Worm (Caenorhabditis elegans) whole organism, L4 larva: Measurements from ENCODE around the gene T04A6.2.

Experiments used
- D1046.2 ChIP-seq: fragments of 200-800 bp; sonication (Bioruptor generic); IDR thresholded peaks from 2 replicates; pipeline ENCODE4 v1.3.6; 2022; ENCODE audit warnings: missing genetic modification characterization, missing compliant biosample characterization
- F10B5.3 ChIP-seq: sonication (generic microtip); optimal IDR thresholded peaks from 2 replicates; lab custom pipeline; 2016; ENCODE audit warnings: mild to moderate bottlenecking, missing genetic modification characterization, missing compliant biosample characterization
- F49E8.2 ChIP-seq: sonication (generic microtip); optimal IDR thresholded peaks from 2 replicates; lab custom pipeline; 2016; ENCODE audit warnings: missing compliant biosample characterization, mild to moderate bottlenecking, missing genetic modification characterization, borderline replicate concordance
- T20F7.1 ChIP-seq: fragments of 200-800 bp; sonication (Bioruptor generic); optimal IDR thresholded peaks from 2 replicates; lab custom pipeline; 2018; ENCODE audit warnings: mild to moderate bottlenecking, missing genetic modification characterization, missing compliant biosample characterization
- T26A8.4 ChIP-seq: fragments of 200-800 bp; sonication (Bioruptor generic); IDR thresholded peaks from 2 replicates; pipeline ENCODE4 v1.3.6; 2022; ENCODE audit warnings: missing genetic modification characterization, missing compliant biosample characterization
- Y48G9A.11 ChIP-seq: fragments of 200-800 bp; sonication (Bioruptor generic); IDR thresholded peaks from 2 replicates; pipeline ENCODE4 v1.3.6; 2022; ENCODE audit warnings: missing genetic modification reagents, missing genetic modification characterization, missing compliant biosample characterization
- Y75B8A.6 ChIP-seq: fragments of 200-800 bp; sonication (Bioruptor generic); IDR thresholded peaks from 2 replicates; pipeline ENCODE4 v1.3.6; 2022; ENCODE audit warnings: missing genetic modification reagents, missing genetic modification characterization, missing compliant biosample characterization
- ZK337.2 ChIP-seq: fragments of 200-800 bp; sonication (Bioruptor generic); IDR thresholded peaks from 2 replicates; pipeline ENCODE4 v1.3.6; 2022; ENCODE audit warnings: missing genetic modification reagents, missing genetic modification characterization, missing compliant biosample characterization
- ceh-20 ChIP-seq: fragments of 200-800 bp; sonication (Bioruptor generic); IDR thresholded peaks from 2 replicates; pipeline ENCODE4 v1.3.6; 2022; ENCODE audit warnings: missing genetic modification reagents, missing genetic modification characterization, missing compliant biosample characterization
- ceh-44 ChIP-seq: fragments of 200-800 bp; sonication (Bioruptor generic); IDR thresholded peaks from 2 replicates; pipeline ENCODE4 v1.3.6; 2022; ENCODE audit warnings: missing genetic modification reagents, missing genetic modification characterization, missing compliant biosample characterization
- ceh-62 ChIP-seq: sonication (generic microtip); optimal IDR thresholded peaks from 2 replicates; lab custom pipeline; 2017; ENCODE audit warnings: missing biosample characterization, missing genetic modification characterization
- ceh-82 ChIP-seq: sonication (generic microtip); optimal IDR thresholded peaks from 2 replicates; lab custom pipeline; 2017; ENCODE audit warnings: missing biosample characterization, missing genetic modification characterization
- ces-1 ChIP-seq: fragments of 150-350 bp; sonication (generic microtip); optimal IDR thresholded peaks from 4 replicates; lab custom pipeline; 2014; ENCODE audit warnings: missing biosample characterization, missing genetic modification reagents, missing genetic modification characterization
- ctbp-1 ChIP-seq: fragments of 200-800 bp; sonication (Bioruptor generic); IDR thresholded peaks from 2 replicates; pipeline ENCODE4 v1.3.6; 2022; ENCODE audit warnings: missing genetic modification reagents, missing genetic modification characterization, missing compliant biosample characterization
- daf-16 ChIP-seq, 3 experiments: sonication (generic microtip); optimal IDR thresholded peaks; 2 replicates each; lab custom pipeline; 2016 to 2017; ENCODE audit warnings: missing genetic modification characterization in 3 of 3, missing genetic modification reagents in 3 of 3, mild to moderate bottlenecking in 2 of 3, missing compliant biosample characterization in 2 of 3, missing biosample characterization in 1 of 3, moderate library complexity in 1 of 3
- daf-8 ChIP-seq: fragments of 200-800 bp; sonication (Bioruptor generic); IDR thresholded peaks from 2 replicates; pipeline ENCODE4 v1.3.6; 2022; ENCODE audit warnings: missing genetic modification characterization, missing compliant biosample characterization
- dmd-8 ChIP-seq: fragments of 200-800 bp; sonication (Bioruptor generic); IDR thresholded peaks from 2 replicates; pipeline ENCODE4 v1.3.6; 2022; ENCODE audit warnings: missing genetic modification characterization, missing compliant biosample characterization
- dpl-1 ChIP-seq: fragments of 150-350 bp; optimal IDR thresholded peaks from 2 replicates; lab custom pipeline; 2014; ENCODE audit warnings: missing biosample characterization, missing genetic modification reagents, missing genetic modification characterization
- duxl-1 ChIP-seq: sonication (generic microtip); optimal IDR thresholded peaks from 2 replicates; lab custom pipeline; 2016; ENCODE audit warnings: mild to moderate bottlenecking, missing genetic modification characterization, moderate library complexity, missing compliant biosample characterization; ENCODE audit not compliant: poor library complexity
- dve-1 ChIP-seq: sonication (generic microtip); optimal IDR thresholded peaks from 2 replicates; lab custom pipeline; 2017; ENCODE audit warnings: antibody characterized with exemption, mild to moderate bottlenecking, missing genetic modification characterization, missing compliant biosample characterization; ENCODE audit not compliant: insufficient read depth
- egl-43 ChIP-seq: fragments of 200-800 bp; sonication (Bioruptor generic); IDR thresholded peaks from 2 replicates; pipeline ENCODE4 v1.3.6; 2022; ENCODE audit warnings: missing genetic modification reagents, missing genetic modification characterization, missing compliant biosample characterization
- fos-1 ChIP-seq: fragments of 150-350 bp; optimal IDR thresholded peaks from 2 replicates; lab custom pipeline; 2014; ENCODE audit warnings: missing biosample characterization, missing genetic modification characterization
- gei-8 ChIP-seq: fragments of 200-800 bp; sonication (Bioruptor generic); optimal IDR thresholded peaks from 2 replicates; lab custom pipeline; 2018; ENCODE audit warnings: mild to moderate bottlenecking, missing genetic modification characterization, missing compliant biosample characterization
- hif-1 ChIP-seq, 2 experiments: sonication (generic microtip); optimal IDR thresholded peaks; 2 replicates each; lab custom pipeline; 2016 to 2017; ENCODE audit warnings: missing compliant biosample characterization in 2 of 2, missing genetic modification characterization in 2 of 2, missing genetic modification reagents in 2 of 2, missing genotype in 2 of 2, mild to moderate bottlenecking in 1 of 2
- hlh-11 ChIP-seq: fragments of 200-800 bp; sonication (Bioruptor generic); optimal IDR thresholded peaks from 2 replicates; lab custom pipeline; 2018; ENCODE audit warnings: mild to moderate bottlenecking, missing genetic modification characterization, missing compliant biosample characterization
- hmg-1.1 ChIP-seq: fragments of 200-800 bp; sonication (Bioruptor generic); IDR thresholded peaks from 2 replicates; pipeline ENCODE4 v1.3.6; 2022; ENCODE audit warnings: missing genetic modification reagents, missing genetic modification characterization, missing compliant biosample characterization
- lin-1 ChIP-seq: fragments of 200-800 bp; sonication (Bioruptor generic); IDR thresholded peaks from 2 replicates; pipeline ENCODE4 v1.3.6; 2022; ENCODE audit warnings: missing genetic modification reagents, missing genetic modification characterization, missing compliant biosample characterization
- lin-15B ChIP-seq: fragments of 150-350 bp; sonication (generic microtip); optimal IDR thresholded peaks from 3 replicates; lab custom pipeline; 2014; ENCODE audit warnings: missing biosample characterization, missing genetic modification characterization
- lin-38 ChIP-seq: fragments of 200-800 bp; sonication (Bioruptor generic); IDR thresholded peaks from 2 replicates; pipeline ENCODE4 v1.3.6; 2022; ENCODE audit warnings: missing genetic modification reagents, missing genetic modification characterization, missing compliant biosample characterization
- lir-3 ChIP-seq: sonication (generic microtip); optimal IDR thresholded peaks from 2 replicates; lab custom pipeline; 2016; ENCODE audit warnings: mild to moderate bottlenecking, missing genetic modification characterization, missing compliant biosample characterization
- madf-5 ChIP-seq, 2 experiments: fragments of 200-800 bp; sonication (Bioruptor generic); IDR thresholded peaks; 2 replicates each; pipeline ENCODE4 v1.3.6; 2022; ENCODE audit warnings: missing compliant biosample characterization in 2 of 2, missing genetic modification characterization in 2 of 2
- madf-9 ChIP-seq: fragments of 200-800 bp; sonication (Bioruptor generic); conservative IDR thresholded peaks from 2 replicates; pipeline ENCODE4 v1.3.6; 2022; ENCODE audit warnings: missing genetic modification reagents, missing genetic modification characterization, missing compliant biosample characterization
- mdt-29 ChIP-seq: fragments of 200-800 bp; sonication (Bioruptor generic); IDR thresholded peaks from 2 replicates; pipeline ENCODE4 v1.3.6; 2022; ENCODE audit warnings: missing genetic modification reagents, missing genetic modification characterization, missing compliant biosample characterization
- mes-2 ChIP-seq: sonication (generic microtip); optimal IDR thresholded peaks from 2 replicates; lab custom pipeline; 2016; ENCODE audit warnings: missing genotype, mild to moderate bottlenecking, missing genetic modification characterization, missing compliant biosample characterization; ENCODE audit not compliant: poor library complexity, severe bottlenecking
- mxl-2 ChIP-seq: fragments of 200-800 bp; sonication (Bioruptor generic); conservative IDR thresholded peaks from 2 replicates; pipeline ENCODE4 v1.3.6; 2022; ENCODE audit warnings: missing genetic modification reagents, missing genetic modification characterization, missing compliant biosample characterization
- nhr-10 ChIP-seq: fragments of 150-350 bp; optimal IDR thresholded peaks from 2 replicates; lab custom pipeline; 2014; ENCODE audit warnings: missing biosample characterization, missing genetic modification characterization
- nhr-237 ChIP-seq: sonication (generic microtip); optimal IDR thresholded peaks from 2 replicates; lab custom pipeline; 2017; ENCODE audit warnings: missing biosample characterization, missing genetic modification characterization
- pha-4 ChIP-seq, 2 experiments: fragments of 150-350 bp in 1 of 2; fragments of 200-800 bp in 1 of 2; sonication (Bioruptor generic) in 1 of 2; IDR thresholded peaks in 1 of 2; optimal IDR thresholded peaks in 1 of 2; 2 replicates each; pipeline versions ENCODE4 v1.3.6 to Lab custom; 2014 to 2022; ENCODE audit warnings: missing genetic modification characterization in 2 of 2, missing genetic modification reagents in 2 of 2, missing biosample characterization in 1 of 2, missing compliant biosample characterization in 1 of 2
- pqm-1 ChIP-seq: sonication (generic microtip); optimal IDR thresholded peaks from 2 replicates; lab custom pipeline; 2017; ENCODE audit warnings: missing biosample characterization, missing genetic modification characterization
- rbr-2 ChIP-seq: sonication (generic microtip); optimal IDR thresholded peaks from 2 replicates; lab custom pipeline; 2016; ENCODE audit warnings: missing genotype, missing genetic modification characterization, missing compliant biosample characterization
- saeg-2 ChIP-seq: fragments of 200-800 bp; sonication (Bioruptor generic); IDR thresholded peaks from 2 replicates; pipeline ENCODE4 v1.3.6; 2022; ENCODE audit warnings: missing genetic modification reagents, missing genetic modification characterization, missing compliant biosample characterization
- skn-1 ChIP-seq: fragments of 150-350 bp; optimal IDR thresholded peaks from 2 replicates; lab custom pipeline; 2014; ENCODE audit warnings: missing biosample characterization, missing genetic modification characterization
- snpc-4 ChIP-seq: fragments of 150-350 bp; optimal IDR thresholded peaks from 2 replicates; lab custom pipeline; 2014; ENCODE audit warnings: missing biosample characterization, missing genetic modification characterization
- spr-1 ChIP-seq: sonication (generic microtip); optimal IDR thresholded peaks from 2 replicates; lab custom pipeline; 2016; ENCODE audit warnings: mild to moderate bottlenecking, missing genetic modification characterization, missing compliant biosample characterization
- unc-62 ChIP-seq, 3 experiments: fragments of 150-350 bp in 1 of 3; sonication (generic microtip); optimal IDR thresholded peaks in 2 of 3; peaks in 1 of 3; 1 replicate in 1 of 3; 2 replicates in 2 of 3; lab custom pipeline; 2014 to 2017; ENCODE audit warnings: missing biosample characterization in 3 of 3, missing genetic modification characterization in 3 of 3, missing genetic modification reagents in 3 of 3, missing genotype in 1 of 3
- vab-7 ChIP-seq: fragments of 200-800 bp; sonication (Bioruptor generic); IDR thresholded peaks from 2 replicates; pipeline ENCODE4 v1.3.6; 2022; ENCODE audit warnings: missing genetic modification reagents, missing genetic modification characterization, missing compliant biosample characterization
- zag-1 ChIP-seq: fragments of 150-350 bp; optimal IDR thresholded peaks from 2 replicates; lab custom pipeline; 2014; ENCODE audit warnings: missing biosample characterization, missing genetic modification characterization
- zip-2 ChIP-seq: fragments of 150-350 bp; optimal IDR thresholded peaks from 2 replicates; lab custom pipeline; 2014; ENCODE audit warnings: missing biosample characterization, missing genetic modification characterization
- ztf-7 ChIP-seq: fragments of 150-350 bp; optimal IDR thresholded peaks from 2 replicates; lab custom pipeline; 2014; ENCODE audit warnings: missing biosample characterization, missing genetic modification characterization

The T04A6.2 gene

DNA sequence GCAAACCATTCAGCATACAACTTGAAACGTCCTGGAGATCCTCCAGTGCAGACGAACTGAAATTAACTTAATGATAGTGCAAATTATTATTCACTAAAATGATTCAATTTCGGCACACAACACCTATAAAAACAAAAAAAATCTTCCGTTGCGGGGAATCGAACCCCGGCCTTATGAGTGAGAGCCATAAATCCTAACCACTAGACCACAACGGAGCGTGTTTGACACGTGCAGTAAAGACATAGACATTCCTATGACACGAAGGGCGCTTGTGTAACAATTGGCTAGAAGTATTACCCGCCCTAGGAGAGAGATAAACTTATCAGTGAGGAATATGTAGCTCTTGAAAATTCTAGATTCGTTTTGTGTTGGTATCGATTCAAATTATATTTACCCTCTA is 27.4 kb downstream of the T04A6.2 start (continued):
- TF ChIP-seq F49E8.2 (tag; lab: Kevin White, UChicago) (peak; percentile 37), nhr-237 (tag; lab: Kevin White, UChicago) (no peak), saeg-2 (GFP tag; lab: Robert Waterston, UW) (no peak), ces-1 (no peak), ceh-20 (no peak), nhr-10 (tag; lab: Kevin White, UChicago) (no peak), zag-1 (tag; lab: Kevin White, UChicago) (no peak), unc-62 (GFP tag; optimal IDR thresholded peaks at IDR 0.05 in 1 of 2; lab: Kevin White, UChicago) (no peak), unc-62 (tag; optimal IDR thresholded peaks at IDR 0.05; lab: Kevin White, UChicago) (no peak), vab-7 (GFP tag; lab: Robert Waterston, UW) (peak; percentile 82), Y48G9A.11 (GFP tag; lab: Robert Waterston, UW) (peak; percentile 82), madf-9 (GFP tag; lab: Robert Waterston, UW) (peak; percentile 81), hmg-1.1 (peak; percentile 65), dve-1 (tag; lab: Kevin White, UChicago) (no peak), ceh-44 (GFP tag; lab: Robert Waterston, UW) (0 out of 2 replicates have a peak, but pooled peaks have one; percentile 55), mdt-29 (GFP tag; lab: Robert Waterston, UW) (0 out of 2 replicates have a peak, but pooled peaks have one; percentile 6), ceh-62 (tag; lab: Kevin White, UChicago) (no peak), lir-3 (tag; lab: Kevin White, UChicago) (no peak), T26A8.4 (GFP tag; lab: Robert Waterston, UW) (peak; percentile 53), F10B5.3 (tag; lab: Kevin White, UChicago) (no peak), ctbp-1 (GFP tag; lab: Robert Waterston, UW) (peak; percentile 60; the same call in 1 of the 2 replicates), fos-1 (tag; lab: Kevin White, UChicago) (no peak), gei-8 (GFP tag; lab: Kevin White, UChicago) (peak; percentile 46), lin-15B (no peak), lin-1 (GFP tag; lab: Robert Waterston, UW) (peak; percentile 73; the same call in 1 of the 2 replicates), snpc-4 (tag; lab: Kevin White, UChicago) (no peak), skn-1 (tag; lab: Kevin White, UChicago) (no peak), ZK337.2 (GFP tag; lab: Robert Waterston, UW) (no peak), daf-16 (GFP tag; optimal IDR thresholded peaks at IDR 0.05; lab: Kevin White, UChicago) (no peak), daf-16 (tag; optimal IDR thresholded peaks at IDR 0.05; lab: Kevin White, UChicago) (no peak), daf-8 (GFP tag; lab: Robert Waterston, UW) (no peak), T20F7.1 (GFP tag; lab: Kevin White, UChicago) (no peak), madf-5 (GFP tag; IDR thresholded peaks at IDR 0.05; lab: Robert Waterston, UW) (0 out of 4 replicates have a peak, but pooled peaks of 1 of the 2 experiments have one; percentile 70), hif-1 (tag; optimal IDR thresholded peaks at IDR 0.05; lab: Kevin White, UChicago) (peak in 1 of 2 experiments; percentile 39), hlh-11 (peak; percentile 13), spr-1 (tag; lab: Kevin White, UChicago) (no peak), D1046.2 (GFP tag; lab: Robert Waterston, UW) (0 out of 2 replicates have a peak, but pooled peaks have one; percentile 55), pha-4 (GFP tag; IDR thresholded peaks at IDR 0.05; lab: Robert Waterston, UW) (no peak), pha-4 (tag; optimal IDR thresholded peaks at IDR 0.05; lab: Kevin White, UChicago) (no peak), ceh-82 (tag; lab: Kevin White, UChicago) (no peak), ztf-7 (tag; lab: Kevin White, UChicago) (no peak), dpl-1 (GFP tag; lab: Kevin White, UChicago) (peak; percentile 3), pqm-1 (tag; lab: Kevin White, UChicago) (no peak), mxl-2 (GFP tag; lab: Robert Waterston, UW) (no peak), dmd-8 (peak; percentile 84), mes-2 (tag; lab: Kevin White, UChicago) (peak; percentile 69), Y75B8A.6 (0 out of 2 replicates have a peak, but pooled peaks have one; percentile 59), lin-38 (no peak), duxl-1 (tag; lab: Kevin White, UChicago) (peak; percentile 46), rbr-2 (tag; lab: Kevin White, UChicago) (peak; percentile 40), egl-43 (peak; percentile 76), zip-2 (tag; lab: Kevin White, UChicago) (no peak)
